Worm (Caenorhabditis elegans) whole organism, early embryonic: ENCODE data around the gene sftb-2.

ENCODE experiments used
- B0310.2 ChIP-seq: sonication (generic microtip); optimal IDR thresholded peaks from 2 replicates; lab custom pipeline; 2016; ENCODE audit warnings: mild to moderate bottlenecking, missing genetic modification characterization, missing compliant biosample characterization
- F13C5.2 ChIP-seq: sonication (generic microtip); optimal IDR thresholded peaks from 2 replicates; lab custom pipeline; 2017; ENCODE audit warnings: mild to moderate bottlenecking, missing genetic modification characterization, inconsistent platforms, missing compliant biosample characterization
- ama-1 ChIP-seq: fragments of 150-350 bp; optimal IDR thresholded peaks from 2 replicates; lab custom pipeline; 2014
- ceh-13 ChIP-seq: fragments of 200-800 bp; sonication (Bioruptor generic); optimal IDR thresholded peaks from 2 replicates; lab custom pipeline; 2018; ENCODE audit warnings: mild to moderate bottlenecking, missing genetic modification characterization, missing compliant biosample characterization
- ceh-36 ChIP-seq: sonication (generic microtip); optimal IDR thresholded peaks from 2 replicates; lab custom pipeline; 2016; ENCODE audit warnings: missing genetic modification characterization, inconsistent platforms, missing compliant biosample characterization
- ets-7 ChIP-seq: sonication (generic microtip); optimal IDR thresholded peaks from 2 replicates; lab custom pipeline; 2016; ENCODE audit warnings: missing genotype, missing genetic modification characterization, missing compliant biosample characterization
- flt-1 ChIP-seq: fragments of 200-800 bp; sonication (Bioruptor generic); IDR thresholded peaks from 2 replicates; pipeline ENCODE4 v1.3.6; 2022; ENCODE audit warnings: missing genetic modification characterization, missing compliant biosample characterization
- hmbx-1 ChIP-seq: sonication (generic microtip); optimal IDR thresholded peaks from 2 replicates; lab custom pipeline; 2016; ENCODE audit warnings: mild to moderate bottlenecking, missing genetic modification characterization, missing compliant biosample characterization
- hmg-4 ChIP-seq: fragments of 200-800 bp; sonication (Bioruptor generic); optimal IDR thresholded peaks from 2 replicates; lab custom pipeline; 2018; ENCODE audit warnings: mild to moderate bottlenecking, missing genetic modification characterization, missing compliant biosample characterization
- sea-1 ChIP-seq: fragments of 200-800 bp; sonication (Bioruptor generic); conservative IDR thresholded peaks from 2 replicates; pipeline ENCODE4 v1.3.6; 2022; ENCODE audit warnings: missing genetic modification characterization, missing compliant biosample characterization
- tbx-11 ChIP-seq: fragments of 200-800 bp; sonication (Bioruptor generic); IDR thresholded peaks from 2 replicates; pipeline ENCODE4 v1.3.6; 2022; ENCODE audit warnings: missing genetic modification characterization, missing compliant biosample characterization
- tbx-37 ChIP-seq: fragments of 200-800 bp; sonication (Bioruptor generic); conservative IDR thresholded peaks from 2 replicates; pipeline ENCODE4 v1.3.6; 2022; ENCODE audit warnings: missing genetic modification reagents, missing genetic modification characterization, missing compliant biosample characterization

DNA sequence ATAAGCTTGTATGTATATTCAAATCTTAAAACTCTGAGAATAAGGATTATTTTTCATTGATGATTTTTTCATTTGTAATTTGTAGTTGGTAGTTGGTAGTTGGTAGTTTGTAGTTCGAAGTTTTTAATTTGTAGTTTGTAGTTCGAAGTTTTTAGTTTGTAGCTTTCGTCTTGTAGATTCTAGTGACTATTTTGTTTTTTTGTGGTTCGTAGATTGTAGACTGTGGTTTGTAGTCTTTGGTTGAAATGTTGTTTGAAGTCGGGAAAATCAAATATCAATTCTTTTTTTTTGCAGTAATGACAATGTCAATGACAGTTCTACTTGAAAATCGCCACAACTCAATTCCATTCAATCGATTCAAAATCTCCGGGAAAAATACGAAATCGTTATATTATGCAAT lies 17.7 kb downstream of the sftb-2 start:
- TF ChIP-seq ets-7 (tag; lab: Kevin White, UChicago) (no peak), hmg-4 (no peak), ama-1 (no peak), B0310.2 (tag; lab: Kevin White, UChicago) (no peak), flt-1 (no peak), sea-1 (GFP tag; lab: Robert Waterston, UW) (no peak), ceh-13 (GFP tag; lab: Kevin White, UChicago) (no peak), ceh-36 (tag; lab: Kevin White, UChicago) (no peak), F13C5.2 (no peak), hmbx-1 (no peak), tbx-37 (GFP tag; lab: Robert Waterston, UW) (no peak), tbx-11 (no peak)
